Worm (Caenorhabditis elegans) whole organism, L4/young adult: ENCODE data around the gene lev-8.
A peak's percentile ranks its signal among the peaks of the same experiment; 100 is the strongest.

Experiments
- W03F9.2 ChIP-seq: fragments of 150-350 bp; optimal IDR thresholded peaks from 2 replicates; lab custom pipeline; 2014; ENCODE audit warnings: missing biosample characterization, missing genetic modification characterization
- dao-5 ChIP-seq: sonication (generic microtip); optimal IDR thresholded peaks from 2 replicates; lab custom pipeline; 2016; ENCODE audit warnings: missing genotype, missing genetic modification characterization, moderate library complexity, missing compliant biosample characterization
- him-1 ChIP-seq: sonication (generic microtip); optimal IDR thresholded peaks from 2 replicates; lab custom pipeline; 2016; ENCODE audit warnings: missing genotype, missing genetic modification reagents, missing genetic modification characterization, missing compliant biosample characterization

lev-8 gene

DNA sequence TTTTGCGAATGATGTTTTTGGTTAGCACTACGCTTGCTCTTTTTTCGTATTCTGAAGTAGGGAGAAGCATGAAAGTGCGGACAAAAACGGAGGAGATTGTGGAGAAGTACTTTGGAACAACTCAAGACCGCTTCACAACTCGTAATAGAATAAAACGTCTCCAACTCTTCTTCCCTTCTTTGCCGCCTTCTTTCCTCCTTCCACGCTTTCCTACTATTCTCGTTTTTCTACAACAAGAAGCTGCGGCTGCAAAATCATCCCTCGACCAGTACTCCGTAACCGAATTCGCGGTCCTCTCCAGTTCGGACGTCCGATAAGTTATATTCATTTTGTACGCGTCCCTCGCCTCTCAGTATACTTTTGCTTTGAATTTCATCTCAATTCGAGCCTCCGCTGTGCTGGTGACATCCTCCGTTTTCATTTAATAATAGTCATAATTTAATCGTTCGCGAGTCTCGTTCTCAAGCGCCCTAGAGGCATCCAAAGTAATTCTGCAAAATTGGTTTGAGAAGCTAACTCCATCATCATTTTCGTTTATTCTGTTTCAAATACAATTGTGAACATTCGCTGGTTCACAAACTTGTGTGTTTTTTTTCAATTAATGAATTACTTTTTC lies 9.1 kb downstream of the lev-8 start:
- no peak for TF ChIP-seq W03F9.2 (tag; lab: Kevin White, UChicago)
- TF ChIP-seq him-1 (tag; lab: Kevin White, UChicago): no peak
- TF ChIP-seq dao-5: no peak

DNA sequence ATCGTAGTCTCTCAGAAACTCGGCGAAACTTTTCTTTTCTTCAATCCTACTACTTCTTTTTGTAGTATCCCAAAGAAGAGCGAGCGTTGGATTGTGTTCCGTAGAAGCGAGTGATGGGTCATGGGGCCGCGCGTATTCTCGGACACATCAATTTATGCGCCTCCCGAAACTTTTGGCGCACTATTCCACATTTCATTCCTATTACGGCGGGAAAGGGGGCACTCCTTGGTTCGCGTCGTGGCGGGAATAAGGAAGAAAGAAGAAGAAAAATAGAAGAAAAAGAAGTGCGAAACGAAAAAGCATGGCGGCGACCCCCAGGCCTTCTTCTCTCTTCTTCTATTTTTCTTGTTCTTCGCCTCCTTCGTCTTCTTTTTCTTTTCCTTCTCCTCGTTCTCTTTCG lies 11.0 kb downstream of the lev-8 start:
- no peak for TF ChIP-seq dao-5
- TF ChIP-seq him-1 (tag; lab: Kevin White, UChicago): no peak
- TF ChIP-seq W03F9.2 (tag; lab: Kevin White, UChicago): no peak

DNA sequence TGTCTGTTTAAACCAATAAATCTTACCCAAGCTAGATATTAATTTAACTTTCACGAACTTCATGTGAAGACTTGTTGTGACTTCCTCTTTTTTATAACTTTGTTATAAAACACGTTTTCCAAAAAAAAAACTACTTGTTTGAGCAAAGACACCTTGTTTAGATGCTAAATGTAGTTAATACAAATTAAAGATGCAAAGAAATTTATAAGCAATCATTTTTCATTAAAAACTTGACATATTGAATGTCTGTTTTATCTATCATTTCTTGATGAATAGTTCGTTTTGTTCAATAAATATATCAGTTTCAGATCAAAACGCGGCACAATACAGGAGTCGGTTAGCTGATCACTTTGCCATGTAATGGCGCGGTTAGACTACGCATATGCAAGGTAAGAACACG lies 11.5 kb downstream of the lev-8 start, which contains the start of gene frm-3:
TSS of gene frm-3 (plus strand) at position 301 of the 400 bp plus-strand sequence.
- TF ChIP-seq him-1 (tag; lab: Kevin White, UChicago) (no peak), dao-5 (no peak), W03F9.2 (tag; lab: Kevin White, UChicago) (no peak)

DNA sequence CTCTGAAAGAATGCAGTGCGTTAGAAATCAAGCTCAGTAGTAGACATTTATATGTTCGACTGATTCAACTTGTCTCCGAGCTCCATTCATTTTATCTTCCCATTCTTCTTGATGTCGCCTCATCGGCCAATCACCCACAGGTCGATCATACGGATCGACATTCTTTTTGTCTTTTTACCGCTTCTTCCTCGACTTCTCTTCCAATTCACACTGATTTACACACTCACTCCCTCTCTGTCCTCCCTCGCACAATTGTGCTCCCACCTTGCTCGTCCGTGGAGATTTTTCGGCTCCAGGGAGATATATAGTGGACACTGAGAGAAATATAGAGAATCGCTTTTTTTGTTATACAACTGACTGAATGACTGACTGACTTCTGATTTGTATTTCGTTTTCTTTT lies 13.5 kb downstream of the lev-8 start:
- TF ChIP-seq dao-5 (no peak), W03F9.2 (tag; lab: Kevin White, UChicago) (no peak), him-1 (tag; lab: Kevin White, UChicago) (no peak)

DNA sequence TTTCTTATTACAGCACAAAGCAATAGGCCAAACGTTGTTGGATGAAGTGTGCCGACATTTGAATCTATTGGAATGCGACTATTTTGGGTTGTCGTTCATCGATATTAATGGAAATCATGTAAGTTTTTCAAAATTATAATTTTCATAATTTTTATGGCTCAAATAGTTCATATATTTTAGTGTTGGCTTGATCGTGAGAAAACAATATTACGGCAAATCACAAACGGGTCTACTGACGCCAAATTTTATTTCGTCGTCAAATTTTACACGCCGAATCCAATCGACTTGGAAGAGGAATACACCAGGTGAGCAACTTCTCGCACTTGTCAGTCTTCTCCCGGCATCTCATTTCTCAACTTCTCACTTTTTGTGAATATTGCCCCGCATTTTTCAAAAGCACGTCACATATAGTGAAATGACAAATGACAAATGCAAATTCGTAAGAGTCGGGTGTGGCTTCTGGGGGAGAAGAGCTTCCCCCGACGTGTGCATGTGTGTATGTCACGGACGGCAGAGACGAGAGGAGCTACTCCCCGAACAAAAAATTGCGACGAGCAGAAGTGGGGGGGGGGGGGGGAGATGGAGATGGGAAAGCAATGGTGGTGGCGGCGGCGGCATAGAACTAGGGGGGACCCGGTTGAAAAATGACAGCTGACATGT lies 15.8 kb downstream of the lev-8 start:
- TF ChIP-seq him-1 (tag; lab: Kevin White, UChicago): no peak

DNA sequence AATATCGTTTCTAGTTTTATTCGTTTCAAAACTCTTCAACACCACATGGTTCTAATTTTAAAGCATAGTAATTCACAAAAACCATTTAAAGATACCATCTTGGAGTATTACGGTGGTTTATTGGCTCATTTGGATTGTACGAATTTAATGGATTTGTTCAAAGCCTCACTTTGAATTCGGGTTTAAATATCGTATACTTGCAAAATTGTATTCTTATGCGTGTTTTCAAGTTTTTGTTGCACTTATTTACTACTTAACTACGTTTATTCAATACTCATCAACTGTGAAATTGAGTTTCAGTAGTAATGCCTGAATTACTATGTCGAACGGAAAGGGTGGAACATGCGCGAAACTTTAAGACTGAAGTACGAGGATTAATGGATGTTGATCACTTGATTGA lies 24.7 kb downstream of the lev-8 start, which contains the start of gene abts-2:
TSS of gene abts-2 (plus strand) at position 301 of the 400 bp plus-strand sequence.
- TF ChIP-seq dao-5: no peak
- TF ChIP-seq W03F9.2 (tag; lab: Kevin White, UChicago): no peak
- no peak for TF ChIP-seq him-1 (tag; lab: Kevin White, UChicago)

DNA sequence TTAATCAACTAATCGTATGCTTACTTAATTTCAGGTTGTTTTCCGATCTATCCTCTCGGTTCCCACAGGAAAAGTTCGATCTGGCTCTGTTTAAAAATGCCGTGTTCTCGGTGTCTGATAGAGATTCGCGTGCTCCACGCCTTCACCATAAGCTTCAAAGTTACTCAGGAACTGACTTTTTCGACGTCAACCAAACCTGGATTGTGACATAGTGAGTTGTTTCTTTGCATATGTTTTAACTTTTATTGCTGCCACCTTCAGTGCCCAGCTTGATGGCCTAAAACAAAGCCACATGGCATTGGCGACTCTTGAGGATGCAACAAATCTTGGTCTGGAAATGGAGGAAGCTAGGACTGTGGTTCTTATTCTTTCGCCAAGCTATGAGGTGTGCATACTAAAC lies 25.2 kb downstream of the lev-8 start:
- no peak for TF ChIP-seq dao-5

DNA sequence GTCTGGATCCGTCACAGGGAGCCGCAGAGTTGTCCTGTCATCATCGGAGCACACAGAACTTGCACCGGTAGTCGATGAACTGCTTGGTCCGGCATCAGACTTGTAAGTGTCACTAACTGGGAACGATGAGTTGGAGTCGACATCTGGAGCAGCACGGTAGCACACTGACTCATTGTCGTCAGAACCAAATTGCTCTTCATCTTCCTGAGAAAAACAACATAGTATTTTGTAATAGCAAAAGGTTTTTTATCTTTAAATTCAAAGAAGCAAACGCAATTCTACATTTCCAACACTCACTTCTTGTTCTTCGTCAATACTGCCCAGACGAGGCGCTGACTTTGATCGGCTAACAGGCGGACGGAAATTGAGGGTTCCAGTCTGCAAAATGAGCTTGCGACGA lies 29.8 kb downstream of the lev-8 start:
- no peak for TF ChIP-seq dao-5
- no peak for TF ChIP-seq him-1 (tag; lab: Kevin White, UChicago)
- TF ChIP-seq W03F9.2 (tag; lab: Kevin White, UChicago): no peak

DNA sequence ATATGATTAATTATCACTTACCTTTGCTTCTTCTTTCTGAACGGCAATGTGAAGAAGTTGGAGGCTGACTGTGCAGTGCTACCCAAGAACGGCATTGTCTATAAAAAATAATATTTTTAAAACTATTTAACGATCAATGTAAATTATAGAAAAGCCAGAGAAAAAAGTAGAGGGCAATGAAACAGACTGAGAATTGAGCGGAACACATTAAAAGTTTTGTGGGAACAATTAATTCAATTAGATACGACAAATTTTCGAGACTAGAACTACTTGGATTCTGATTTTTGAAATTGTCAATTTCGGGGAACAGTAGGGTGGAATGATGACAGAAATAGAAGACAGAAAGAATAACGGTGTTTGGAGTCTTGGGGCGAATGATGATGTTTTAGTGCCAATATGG lies 30.9 kb downstream of the lev-8 start, which contains the start of gene F52D10.2:
TSS of gene F52D10.2 (minus strand) at position 101 of the 400 bp plus-strand sequence.
- TF ChIP-seq him-1 (tag; lab: Kevin White, UChicago) (no peak), W03F9.2 (tag; lab: Kevin White, UChicago) (no peak), dao-5 (no peak)

DNA sequence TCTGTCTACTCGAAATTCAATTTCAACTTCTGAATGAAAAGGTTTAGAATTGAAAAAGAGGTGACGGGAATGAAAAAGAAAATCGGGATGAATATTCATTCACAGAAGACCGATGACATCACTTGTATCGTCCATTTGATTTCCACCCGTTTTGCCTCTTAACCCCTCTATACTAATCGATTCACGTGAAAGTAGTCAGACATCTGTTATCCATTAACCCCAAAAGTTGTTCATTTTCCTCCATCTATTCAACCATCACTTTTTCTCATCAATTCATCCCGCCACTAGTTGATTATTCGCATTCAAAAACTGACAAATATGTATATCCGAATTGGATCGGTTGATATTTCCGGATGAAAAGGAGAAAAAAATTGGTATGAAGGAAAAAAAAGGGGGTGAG lies 31.8 kb downstream of the lev-8 start:
- TF ChIP-seq him-1 (tag; lab: Kevin White, UChicago): no peak
- no peak for TF ChIP-seq W03F9.2 (tag; lab: Kevin White, UChicago)
- no peak for TF ChIP-seq dao-5

DNA sequence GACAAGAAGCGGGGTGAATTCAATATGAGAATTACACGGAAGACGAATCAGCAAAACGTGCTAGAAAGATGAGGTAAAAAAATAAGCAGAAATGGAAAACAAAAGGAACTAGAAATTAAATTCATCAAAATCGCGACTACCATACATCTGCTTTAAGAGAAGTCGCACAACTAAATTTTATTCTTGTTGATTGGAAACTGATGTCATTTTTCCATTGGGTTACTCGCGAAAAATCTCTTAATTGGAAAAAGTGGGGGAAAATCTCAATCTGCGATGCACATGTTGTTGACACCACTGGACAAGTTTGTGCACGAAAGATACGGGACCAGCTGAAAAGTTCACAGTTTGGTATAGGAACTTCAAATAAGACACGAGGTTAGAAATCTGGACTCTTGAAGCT lies 36.2 kb downstream of the lev-8 start:
- TF ChIP-seq W03F9.2 (tag; lab: Kevin White, UChicago): no peak
- TF ChIP-seq him-1 (tag; lab: Kevin White, UChicago): no peak
- no peak for TF ChIP-seq dao-5

DNA sequence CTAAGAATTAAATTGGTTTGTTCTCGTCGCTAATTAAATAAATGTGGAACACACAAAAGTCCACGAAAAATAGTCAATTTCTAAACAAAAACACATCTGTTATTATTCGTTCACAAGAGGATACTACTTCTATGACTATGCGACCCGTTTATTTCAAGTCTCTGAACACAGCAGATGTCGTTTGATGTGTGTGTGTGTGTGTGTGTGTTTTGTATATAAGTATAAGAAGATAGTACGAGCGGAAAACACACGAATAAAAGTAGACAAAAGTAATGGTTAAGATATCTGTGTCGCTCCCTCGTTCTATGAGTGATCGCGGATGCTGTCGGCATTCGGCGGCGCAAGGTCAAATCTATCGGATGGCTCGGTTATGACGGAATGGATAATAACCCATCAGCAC lies 38.1 kb downstream of the lev-8 start:
- TF ChIP-seq him-1 (tag; lab: Kevin White, UChicago) (no peak), W03F9.2 (tag; lab: Kevin White, UChicago) (no peak), dao-5 (no peak)

DNA sequence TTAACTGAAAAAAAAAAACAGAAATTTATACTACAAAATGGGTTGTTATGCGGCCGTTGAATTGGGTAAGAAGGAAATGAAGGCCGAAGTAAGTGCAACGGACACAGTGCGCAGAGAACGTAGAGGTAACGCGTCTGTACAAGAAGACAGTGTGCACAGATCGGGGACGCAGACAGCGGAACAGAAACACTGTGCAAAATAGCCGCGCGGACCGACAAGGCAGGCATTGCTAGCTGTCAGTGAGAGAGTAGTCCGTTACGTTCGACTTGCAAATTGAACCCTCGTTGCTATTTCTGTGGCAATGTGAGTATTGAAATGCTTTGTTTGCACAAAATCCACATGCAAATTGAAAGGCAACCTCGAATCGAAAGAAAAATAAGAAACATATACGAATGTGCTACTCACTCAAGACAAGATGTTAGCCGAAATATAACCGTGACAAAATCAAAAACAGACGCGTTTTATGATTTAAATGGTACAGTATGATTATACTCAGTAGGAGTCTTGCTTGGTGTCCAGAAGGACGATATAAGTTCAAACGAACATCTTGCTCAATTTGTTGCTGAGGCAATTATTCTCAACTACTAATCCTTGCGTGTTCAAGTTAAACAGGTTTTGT lies 39.9 kb downstream of the lev-8 start:
- TF ChIP-seq W03F9.2 (tag; lab: Kevin White, UChicago) (no peak), dao-5 (no peak), him-1 (tag; lab: Kevin White, UChicago) (no peak)

DNA sequence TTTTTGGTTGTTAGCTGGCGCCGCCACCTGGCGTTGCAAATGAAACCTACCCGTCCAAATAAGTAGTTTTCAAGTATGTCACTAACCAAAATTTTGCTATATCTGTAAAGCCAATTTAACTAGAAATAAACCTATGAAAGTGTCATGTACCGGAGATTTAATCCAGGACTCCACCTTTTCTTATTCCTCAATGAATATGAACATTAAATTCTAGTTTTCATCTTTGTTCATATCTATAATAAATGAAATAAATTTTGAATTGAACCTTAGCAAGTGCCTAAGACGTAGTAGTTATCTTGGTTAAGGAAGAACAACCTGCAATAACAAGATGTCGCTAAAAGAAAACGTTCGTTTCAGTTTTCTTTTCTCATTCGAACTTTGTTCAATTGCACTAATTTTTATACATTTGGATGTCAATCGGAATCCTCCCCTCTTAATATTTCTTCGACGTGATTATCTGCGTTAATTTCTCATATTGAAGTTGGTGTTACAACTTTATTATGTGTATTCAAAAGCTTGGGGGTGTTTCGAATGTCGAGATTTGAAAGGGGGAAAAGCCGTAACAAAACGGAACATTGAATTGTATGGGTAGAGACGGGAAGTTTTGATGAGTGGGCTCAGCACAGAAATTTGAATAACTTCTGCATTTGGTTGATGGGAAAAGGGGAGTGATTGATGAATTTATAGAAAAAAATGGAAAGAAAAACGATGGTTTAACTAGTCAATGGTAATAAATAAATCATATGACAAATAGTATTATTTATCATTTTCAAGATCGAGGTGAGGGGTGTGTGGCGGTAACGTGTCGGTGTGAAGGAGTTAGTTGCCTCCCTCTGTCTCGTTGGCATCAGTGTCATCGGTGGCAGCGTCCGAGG lies 42.8 kb downstream of the lev-8 start:
- TF ChIP-seq him-1 (tag; lab: Kevin White, UChicago) (peak; percentile 7), dao-5 (no peak)
